Fruit fly (Drosophila melanogaster): ENCODE measurements around the gene toc.
A peak's percentile ranks its signal among the peaks of the same experiment; 100 is the strongest.

toc gene

DNA sequence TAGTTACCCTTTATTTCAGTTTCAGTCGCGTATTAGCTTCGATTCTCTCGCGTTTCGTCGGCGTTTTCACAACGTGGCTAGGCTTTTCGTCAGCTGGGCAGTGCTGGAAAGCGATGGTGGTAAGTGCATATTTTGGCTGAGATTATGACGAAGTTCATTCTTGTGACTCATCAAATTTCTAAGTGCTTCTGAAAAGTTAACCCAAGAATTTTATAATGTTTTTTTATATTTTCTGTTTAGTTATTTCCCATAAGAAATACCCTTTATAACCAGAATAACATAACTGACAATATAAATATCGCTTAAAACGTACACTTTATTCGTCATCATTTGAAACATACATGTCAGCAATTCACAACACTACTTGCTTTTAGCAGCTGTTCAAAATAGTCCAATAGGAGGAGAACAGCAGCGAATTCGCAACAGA lies 107.4 kb downstream of the toc start, which contains the start of the genes CG17260 and SerRS (continued):
- peak; percentile 96 for TF ChIP-seq mam (GFP tag; optimal IDR thresholded peaks at IDR 0.05)
- no peak for TF ChIP-seq Doc3 (GFP tag; IDR thresholded peaks at IDR 0.05; ENCODE audit: partially characterized antibody)
- TF ChIP-seq Rfx (GFP tag; IDR thresholded peaks at IDR 0.05) = peak; percentile 94
- TF ChIP-seq grn (GFP tag; optimal IDR thresholded peaks at IDR 0.05) = peak; percentile 61
- peak; percentile 93 for TF ChIP-seq lbe (GFP tag; optimal IDR thresholded peaks at IDR 0.05)
- peak; percentile 37 for TF ChIP-seq CTCF (GFP tag; optimal IDR thresholded peaks at IDR 0.05)
- TF ChIP-seq repo (GFP tag; optimal IDR thresholded peaks at IDR 0.05) = peak; percentile 68
- TF ChIP-seq CG11085 (GFP tag; IDR thresholded peaks at IDR 0.05) = peak; percentile 92
- peak; percentile 90 for TF ChIP-seq Fer1 (GFP tag; optimal IDR thresholded peaks at IDR 0.05)
- TF ChIP-seq Antp (GFP tag; optimal IDR thresholded peaks at IDR 0.05) = peak; percentile 94
- peak; percentile 53 for TF ChIP-seq gcm2 (GFP tag; optimal IDR thresholded peaks at IDR 0.05)
- peak; percentile 70 for TF ChIP-seq jing (GFP tag; optimal IDR thresholded peaks at IDR 0.05)
- TF ChIP-seq Rx (GFP tag; IDR thresholded peaks at IDR 0.05) = peak; percentile 85
- peak; percentile 75 for TF ChIP-seq CG2875 (GFP tag; optimal IDR thresholded peaks at IDR 0.05)
- TF ChIP-seq CG31224 (GFP tag; IDR thresholded peaks at IDR 0.05) = peak; percentile 89
- peak; percentile 63; the same call in 1 of the 3 replicates for TF ChIP-seq gce (GFP tag; IDR thresholded peaks at IDR 0.05)
- no peak for TF ChIP-seq cad (GFP tag; optimal IDR thresholded peaks at IDR 0.05)
- peak; percentile 89 for TF ChIP-seq en (GFP tag; optimal IDR thresholded peaks at IDR 0.05)
- TF ChIP-seq CG3163 (GFP tag; optimal IDR thresholded peaks at IDR 0.05) = peak; percentile 73
- TF ChIP-seq Lim3 (GFP tag; IDR thresholded peaks at IDR 0.05) = peak; percentile 57; the same call in 1 of the 2 replicates
- TF ChIP-seq lola (GFP tag; optimal IDR thresholded peaks at IDR 0.05) = peak in 1 of 3 experiments; percentile 87
- TF ChIP-seq CG10209 (GFP tag; optimal IDR thresholded peaks at IDR 0.05) = peak; percentile 91
- peak; percentile 73 for TF ChIP-seq dimm (GFP tag; IDR thresholded peaks at IDR 0.05)
- peak; percentile 64 for TF ChIP-seq CG13287 (GFP tag; IDR thresholded peaks at IDR 0.05; ENCODE audit: partially characterized antibody)
- peak; percentile 85 for TF ChIP-seq CG13123 (GFP tag; optimal IDR thresholded peaks at IDR 0.05)
- TF ChIP-seq trh (GFP tag; optimal IDR thresholded peaks at IDR 0.05) = peak; percentile 67
- TF ChIP-seq sqz (GFP tag; optimal IDR thresholded peaks at IDR 0.05) = no peak
- no peak for TF ChIP-seq fd64A (GFP tag; optimal IDR thresholded peaks at IDR 0.05)
- no peak for TF ChIP-seq Blimp-1 (GFP tag; optimal IDR thresholded peaks at IDR 0.05)
- peak; percentile 95 for TF ChIP-seq CoRest (tag; optimal IDR thresholded peaks at IDR 0.05)
- peak; percentile 94 for TF ChIP-seq Hr3 (GFP tag; optimal IDR thresholded peaks at IDR 0.05)
- peak; percentile 92 for TF ChIP-seq CG8944 (GFP tag; optimal IDR thresholded peaks at IDR 0.05)
- no peak for TF ChIP-seq CG5180 (GFP tag; optimal IDR thresholded peaks at IDR 0.05)
- TF ChIP-seq C15 (GFP tag; IDR thresholded peaks at IDR 0.05) = peak; percentile 79; the same call in 2 of the 3 replicates
- peak; percentile 85 for TF ChIP-seq CG17385 (GFP tag; optimal IDR thresholded peaks at IDR 0.05)
- peak; percentile 72 for TF ChIP-seq CrebB (tag; optimal IDR thresholded peaks at IDR 0.05)

DNA sequence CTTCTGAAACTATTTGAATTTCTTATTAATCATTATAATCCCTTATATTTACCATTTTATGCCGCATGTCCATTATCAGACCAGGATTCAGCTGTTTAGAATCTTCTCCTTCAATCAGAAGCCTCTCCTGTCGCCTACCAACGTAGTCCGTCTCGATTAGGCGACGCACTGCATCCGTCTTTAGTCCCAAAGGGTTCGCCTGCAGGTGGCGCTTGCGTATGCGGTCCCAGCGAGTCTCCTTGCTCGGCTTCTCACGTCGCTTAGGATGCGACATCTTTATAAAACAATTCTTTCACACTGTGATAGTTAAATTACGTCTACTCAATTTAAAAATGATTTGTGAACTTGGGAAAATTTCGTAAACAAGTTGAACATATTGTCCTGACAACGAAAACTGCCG lies 109.6 kb downstream of the toc start, which contains the start of gene CG17258:
CG17258 (minus strand) TSS at position 380 of the 400 bp plus-strand sequence.
- TF ChIP-seq CG18599 (GFP tag; optimal IDR thresholded peaks at IDR 0.05) (no peak), CG14014 (GFP tag; IDR thresholded peaks at IDR 0.05) (no peak), CG13775 (GFP tag; optimal IDR thresholded peaks at IDR 0.05) (no peak), CG10267 (tag; optimal IDR thresholded peaks at IDR 0.05) (no peak), CTCF (GFP tag; optimal IDR thresholded peaks at IDR 0.05) (peak; percentile 78), NK7.1 (GFP tag; optimal IDR thresholded peaks at IDR 0.05) (no peak), CG7928 (GFP tag; optimal IDR thresholded peaks at IDR 0.05) (no peak), Oli (tag; optimal IDR thresholded peaks at IDR 0.05) (no peak)
